Worm (Caenorhabditis elegans) whole organism, mixed stage, embryonic: ENCODE results near the gene fbxa-13.

Experiments used
- ceh-43 ChIP-seq: fragments of 200-800 bp; sonication (Bioruptor generic); optimal IDR thresholded peaks from 2 replicates; lab custom pipeline; 2018; ENCODE audit warnings: mild to moderate bottlenecking, missing genetic modification characterization, moderate library complexity, missing compliant biosample characterization
- drap-1 ChIP-seq: fragments of 200-800 bp; sonication (Bioruptor generic); optimal IDR thresholded peaks from 3 replicates; lab custom pipeline; 2018; ENCODE audit warnings: mild to moderate bottlenecking, missing genetic modification characterization, missing compliant biosample characterization
- ham-2 ChIP-seq: fragments of 200-800 bp; sonication (Bioruptor generic); optimal IDR thresholded peaks from 2 replicates; lab custom pipeline; 2018; ENCODE audit warnings: mild to moderate bottlenecking, missing genetic modification characterization, missing compliant biosample characterization
- lin-13 ChIP-seq: fragments of 150-350 bp; optimal IDR thresholded peaks from 2 replicates; lab custom pipeline; 2014; ENCODE audit warnings: missing biosample characterization, missing genetic modification characterization
- pha-4 ChIP-seq: fragments of 150-350 bp; optimal IDR thresholded peaks from 2 replicates; lab custom pipeline; 2018; ENCODE audit warnings: missing biosample characterization, missing genetic modification reagents, missing genetic modification characterization
- ztf-11 ChIP-seq: fragments of 150-350 bp; optimal IDR thresholded peaks from 2 replicates; lab custom pipeline; 2014; ENCODE audit warnings: missing biosample characterization, missing genetic modification characterization

ce11 chrIII:1689927-1690326 is 15.8 kb downstream of the fbxa-13 start, which contains the start of gene Y22D7AR.14:
- no peak for TF ChIP-seq pha-4 (tag; lab: Kevin White, UChicago)
- TF ChIP-seq drap-1 (GFP tag; lab: Kevin White, UChicago): no peak
- no peak for TF ChIP-seq lin-13 (tag; lab: Kevin White, UChicago)
- TF ChIP-seq ztf-11 (tag; lab: Kevin White, UChicago): no peak
- no peak for TF ChIP-seq ham-2 (GFP tag; lab: Kevin White, UChicago)
- no peak for TF ChIP-seq ceh-43
